Worm (Caenorhabditis elegans): ENCODE data around the gene srab-25.

- TF ChIP-seq lsy-2 (tag; optimal IDR thresholded peaks at IDR 0.05) (no peak), lin-39 (tag; optimal IDR thresholded peaks at IDR 0.05) (no peak), elt-2 (tag; optimal IDR thresholded peaks at IDR 0.05) (no peak), sptf-1 (tag; optimal IDR thresholded peaks at IDR 0.05) (no peak), mep-1 (tag; optimal IDR thresholded peaks at IDR 0.05) (no peak), snpc-4 (tag; optimal IDR thresholded peaks at IDR 0.05) (no peak)
Measured at ce11 chrV:1731918-1732317, 9.1 kb downstream of the srab-25 start, which contains the start of gene gst-21.

Measured in whole organism, L1 larva.